Worm (Caenorhabditis elegans): Measurements from ENCODE around the gene T12A2.21.

The T12A2.21 gene

ce11 chrIII:6236649-6237048, at the start of gene T12A2.21:
T12A2.21 (minus strand) TSS chrIII:6236749.
- no peak for TF ChIP-seq med-1 (GFP tag; optimal IDR thresholded peaks at IDR 0.05; ENCODE audit: insufficient read depth)
- TF ChIP-seq ztf-23 (GFP tag; IDR thresholded peaks at IDR 0.05), result no peak
- no peak for TF ChIP-seq cog-1 (tag; optimal IDR thresholded peaks at IDR 0.05)
- TF ChIP-seq T22C8.4 (GFP tag; IDR thresholded peaks at IDR 0.05), result no peak
- no peak for TF ChIP-seq ref-1 (GFP tag; conservative IDR thresholded peaks at IDR 0.05)
- TF ChIP-seq klf-2 (GFP tag; conservative IDR thresholded peaks at IDR 0.05), result no peak
- TF ChIP-seq ztf-29 (GFP tag; IDR thresholded peaks at IDR 0.05), result no peak
- TF ChIP-seq flt-1 (GFP tag; IDR thresholded peaks at IDR 0.05), result no peak
- no peak for TF ChIP-seq tab-1 (GFP tag; IDR thresholded peaks at IDR 0.05)

- TF ChIP-seq ztf-23 (GFP tag; IDR thresholded peaks at IDR 0.05), result no peak
Observed at ce11 chrIII:6285890-6286289, 49.3 kb upstream of the T12A2.21 start, which contains the start of gene gadr-3. gadr-3 (minus strand) TSS chrIII:6285990.

- TF ChIP-seq T22C8.4 (GFP tag; IDR thresholded peaks at IDR 0.05), result peak; percentile 36; the same call in 1 of the 2 replicates
- no peak for TF ChIP-seq ref-1 (GFP tag; conservative IDR thresholded peaks at IDR 0.05)
Observed at ce11 chrIII:6283024-6283423, 46.5 kb upstream of the T12A2.21 start.

- TF ChIP-seq ref-1 (GFP tag; conservative IDR thresholded peaks at IDR 0.05) (no peak), ztf-23 (GFP tag; IDR thresholded peaks at IDR 0.05) (no peak), flt-1 (GFP tag; IDR thresholded peaks at IDR 0.05) (peak; percentile 49; the same call in 1 of the 2 replicates), ztf-29 (GFP tag; IDR thresholded peaks at IDR 0.05) (no peak), T22C8.4 (GFP tag; IDR thresholded peaks at IDR 0.05) (no peak), cog-1 (tag; optimal IDR thresholded peaks at IDR 0.05) (peak; percentile 74)
Observed at ce11 chrIII:6280070-6280596, 43.6 kb upstream of the T12A2.21 start, which contains the start of gene hmg-1.2. hmg-1.2 (plus strand) TSS chrIII:6280380.

- TF ChIP-seq T22C8.4 (GFP tag; IDR thresholded peaks at IDR 0.05) (no peak), ztf-29 (GFP tag; IDR thresholded peaks at IDR 0.05) (no peak), klf-2 (GFP tag; conservative IDR thresholded peaks at IDR 0.05) (no peak), ztf-23 (GFP tag; IDR thresholded peaks at IDR 0.05) (no peak), tab-1 (GFP tag; IDR thresholded peaks at IDR 0.05) (no peak), cog-1 (tag; optimal IDR thresholded peaks at IDR 0.05) (no peak), flt-1 (GFP tag; IDR thresholded peaks at IDR 0.05) (no peak), med-1 (GFP tag; optimal IDR thresholded peaks at IDR 0.05; ENCODE audit: insufficient read depth) (no peak), ref-1 (GFP tag; conservative IDR thresholded peaks at IDR 0.05) (no peak)
Observed at ce11 chrIII:6279453-6279852, 42.9 kb upstream of the T12A2.21 start.

ce11 chrIII:6278301-6278827, 41.8 kb upstream of the T12A2.21 start, which contains the start of gene C18F10.7:
C18F10.7 (minus strand) TSS chrIII:6278351.
- TF ChIP-seq cog-1 (tag; optimal IDR thresholded peaks at IDR 0.05), result peak; percentile 6
- no peak for TF ChIP-seq tab-1 (GFP tag; IDR thresholded peaks at IDR 0.05)
- no peak for TF ChIP-seq ztf-23 (GFP tag; IDR thresholded peaks at IDR 0.05)

ce11 chrIII:6272868-6273267, 36.3 kb upstream of the T12A2.21 start, which contains the start of gene C18F10.2:
C18F10.2 (plus strand) TSS chrIII:6273168.
- TF ChIP-seq flt-1 (GFP tag; IDR thresholded peaks at IDR 0.05) (no peak), tab-1 (GFP tag; IDR thresholded peaks at IDR 0.05) (no peak), med-1 (GFP tag; optimal IDR thresholded peaks at IDR 0.05; ENCODE audit: insufficient read depth) (no peak), klf-2 (GFP tag; conservative IDR thresholded peaks at IDR 0.05) (no peak), ztf-23 (GFP tag; IDR thresholded peaks at IDR 0.05) (no peak), ztf-29 (GFP tag; IDR thresholded peaks at IDR 0.05) (no peak), ref-1 (GFP tag; conservative IDR thresholded peaks at IDR 0.05) (no peak), T22C8.4 (GFP tag; IDR thresholded peaks at IDR 0.05) (no peak), cog-1 (tag; optimal IDR thresholded peaks at IDR 0.05) (no peak)

ce11 chrIII:6270277-6270676, 33.7 kb upstream of the T12A2.21 start, which contains the start of gene srg-3:
srg-3 (minus strand) TSS chrIII:6270377.
- no peak for TF ChIP-seq ref-1 (GFP tag; conservative IDR thresholded peaks at IDR 0.05)
- no peak for TF ChIP-seq klf-2 (GFP tag; conservative IDR thresholded peaks at IDR 0.05)
- no peak for TF ChIP-seq med-1 (GFP tag; optimal IDR thresholded peaks at IDR 0.05; ENCODE audit: insufficient read depth)
- no peak for TF ChIP-seq T22C8.4 (GFP tag; IDR thresholded peaks at IDR 0.05)
- TF ChIP-seq cog-1 (tag; optimal IDR thresholded peaks at IDR 0.05), result no peak
- TF ChIP-seq tab-1 (GFP tag; IDR thresholded peaks at IDR 0.05), result no peak
- no peak for TF ChIP-seq ztf-29 (GFP tag; IDR thresholded peaks at IDR 0.05)
- TF ChIP-seq ztf-23 (GFP tag; IDR thresholded peaks at IDR 0.05), result no peak
- TF ChIP-seq flt-1 (GFP tag; IDR thresholded peaks at IDR 0.05), result no peak

- TF ChIP-seq tab-1 (GFP tag; IDR thresholded peaks at IDR 0.05) (no peak), cog-1 (tag; optimal IDR thresholded peaks at IDR 0.05) (no peak), ztf-23 (GFP tag; IDR thresholded peaks at IDR 0.05) (no peak), T22C8.4 (GFP tag; IDR thresholded peaks at IDR 0.05) (no peak), flt-1 (GFP tag; IDR thresholded peaks at IDR 0.05) (no peak), klf-2 (GFP tag; conservative IDR thresholded peaks at IDR 0.05) (no peak), ref-1 (GFP tag; conservative IDR thresholded peaks at IDR 0.05) (no peak)
Observed at ce11 chrIII:6268061-6268460, 31.5 kb upstream of the T12A2.21 start, which contains the start of gene srg-7. srg-7 (minus strand) TSS chrIII:6268161.

ce11 chrIII:6265911-6266310, 29.4 kb upstream of the T12A2.21 start, which contains the start of gene srg-6:
srg-6 (minus strand) TSS chrIII:6266011.
- TF ChIP-seq tab-1 (GFP tag; IDR thresholded peaks at IDR 0.05), result no peak
- no peak for TF ChIP-seq ref-1 (GFP tag; conservative IDR thresholded peaks at IDR 0.05)
- no peak for TF ChIP-seq klf-2 (GFP tag; conservative IDR thresholded peaks at IDR 0.05)
- no peak for TF ChIP-seq ztf-29 (GFP tag; IDR thresholded peaks at IDR 0.05)
- TF ChIP-seq cog-1 (tag; optimal IDR thresholded peaks at IDR 0.05), result no peak
- TF ChIP-seq med-1 (GFP tag; optimal IDR thresholded peaks at IDR 0.05; ENCODE audit: insufficient read depth), result no peak
- TF ChIP-seq T22C8.4 (GFP tag; IDR thresholded peaks at IDR 0.05), result no peak
- TF ChIP-seq flt-1 (GFP tag; IDR thresholded peaks at IDR 0.05), result no peak
- no peak for TF ChIP-seq ztf-23 (GFP tag; IDR thresholded peaks at IDR 0.05)
